Fruit fly (Drosophila melanogaster): Measurements from ENCODE around the gene Klp3A.

Klp3A gene

dm6 chrX:2589446-2590038, 14.3 kb downstream of the Klp3A start (continued):
- TF ChIP-seq CG2875 (GFP tag; optimal IDR thresholded peaks at IDR 0.05), result peak; percentile 72
- peak; percentile 87 for TF ChIP-seq CG17385 (GFP tag; optimal IDR thresholded peaks at IDR 0.05)
- TF ChIP-seq Ada2b (GFP tag; IDR thresholded peaks at IDR 0.05), result peak; percentile 94
- peak; percentile 88 for TF ChIP-seq D19B (GFP tag; optimal IDR thresholded peaks at IDR 0.05)
- peak; percentile 90 for TF ChIP-seq CG10147 (GFP tag; optimal IDR thresholded peaks at IDR 0.05)
- peak; percentile 89 for TF ChIP-seq CG13894 (tag; optimal IDR thresholded peaks at IDR 0.05)
- TF ChIP-seq stwl (tag; optimal IDR thresholded peaks at IDR 0.05), result no peak
- TF ChIP-seq CG34224 (GFP tag; IDR thresholded peaks at IDR 0.05; ENCODE audit: partially characterized antibody), result no peak
- peak; percentile 95 for TF ChIP-seq Hsf (GFP tag; optimal IDR thresholded peaks at IDR 0.05)
- TF ChIP-seq CG10366 (GFP tag; IDR thresholded peaks at IDR 0.05), result peak; percentile 94
- peak; percentile 49 for TF ChIP-seq B-H2 (GFP tag; optimal IDR thresholded peaks at IDR 0.05)
- TF ChIP-seq tio (GFP tag; optimal IDR thresholded peaks at IDR 0.05), result peak; percentile 90
- TF ChIP-seq Optix (GFP tag; IDR thresholded peaks at IDR 0.05), result peak; percentile 91
- peak; percentile 91 for TF ChIP-seq CG2678 (tag; optimal IDR thresholded peaks at IDR 0.05)
- no peak for TF ChIP-seq Doc3 (GFP tag; IDR thresholded peaks at IDR 0.05; ENCODE audit: partially characterized antibody)
- TF ChIP-seq pho (GFP tag; optimal IDR thresholded peaks at IDR 0.05), result peak; percentile 97
- peak; percentile 45 for TF ChIP-seq Spps (tag; optimal IDR thresholded peaks at IDR 0.05)
- TF ChIP-seq CG14860 (GFP tag; IDR thresholded peaks at IDR 0.05; ENCODE audit: partially characterized antibody), result no peak
- peak; percentile 82 for TF ChIP-seq CG15011 (GFP tag; optimal IDR thresholded peaks at IDR 0.05)
- TF ChIP-seq CG4854 (GFP tag; optimal IDR thresholded peaks at IDR 0.05), result peak; percentile 86
- peak; percentile 80 for TF ChIP-seq CG32767 (GFP tag; IDR thresholded peaks at IDR 0.05)
- TF ChIP-seq CG11723 (GFP tag; optimal IDR thresholded peaks at IDR 0.05), result peak; percentile 77
- TF ChIP-seq Med (GFP tag), result peak; percentile 100
- peak; percentile 94 to 95 for TF ChIP-seq dpn (GFP tag; optimal IDR thresholded peaks at IDR 0.05)
- peak; percentile 92 for TF ChIP-seq tx (GFP tag; optimal IDR thresholded peaks at IDR 0.05)
- TF ChIP-seq jing (GFP tag; optimal IDR thresholded peaks at IDR 0.05), result peak; percentile 76
- peak; percentile 89 for TF ChIP-seq CG11504 (tag; optimal IDR thresholded peaks at IDR 0.05)
- 0 out of 2 replicates have a peak, but pooled peaks have one; percentile 18 for TF ChIP-seq CG10321 (GFP tag; IDR thresholded peaks at IDR 0.05)
- TF ChIP-seq CG3847 (GFP tag; IDR thresholded peaks at IDR 0.05), result peak; percentile 94
- peak; percentile 90 for TF ChIP-seq CG6813 (GFP tag; optimal IDR thresholded peaks at IDR 0.05)
- peak; percentile 98 for TF ChIP-seq Dbx (GFP tag; IDR thresholded peaks at IDR 0.05)
- TF ChIP-seq CG32532 (GFP tag; IDR thresholded peaks at IDR 0.05), result peak; percentile 97
- TF ChIP-seq CG13123 (GFP tag; optimal IDR thresholded peaks at IDR 0.05), result peak; percentile 83
- TF ChIP-seq yki (optimal IDR thresholded peaks at IDR 0.05), result no peak
- TF ChIP-seq H2.0 (GFP tag; IDR thresholded peaks at IDR 0.05), result peak; percentile 90
- TF ChIP-seq CG3163 (GFP tag; optimal IDR thresholded peaks at IDR 0.05), result peak; percentile 79
- peak; percentile 92 for TF ChIP-seq dmrt99B (tag; optimal IDR thresholded peaks at IDR 0.05)
- peak; percentile 86 for TF ChIP-seq CrebB (tag; optimal IDR thresholded peaks at IDR 0.05)
- TF ChIP-seq psq (GFP tag; optimal IDR thresholded peaks at IDR 0.05), result peak; percentile 65
- peak; percentile 70 for TF ChIP-seq Fer2 (tag; optimal IDR thresholded peaks at IDR 0.05)
- peak; percentile 59 for TF ChIP-seq fd64A (GFP tag; optimal IDR thresholded peaks at IDR 0.05)
- TF ChIP-seq CG14667 (GFP tag; IDR thresholded peaks at IDR 0.05), result peak; percentile 90
- TF ChIP-seq CG1792 (GFP tag; optimal IDR thresholded peaks at IDR 0.05), result peak; percentile 90
- TF ChIP-seq Asciz (GFP tag; optimal IDR thresholded peaks at IDR 0.05), result peak; percentile 73
- peak; percentile 94 for TF ChIP-seq Rx (GFP tag; IDR thresholded peaks at IDR 0.05)
- peak; percentile 84 for TF ChIP-seq gcm2 (GFP tag; optimal IDR thresholded peaks at IDR 0.05)
- peak; percentile 96 for TF ChIP-seq vvl (GFP tag; IDR thresholded peaks at IDR 0.05)
- peak; percentile 75 for TF ChIP-seq CG4820 (GFP tag; optimal IDR thresholded peaks at IDR 0.05)
- peak; percentile 39 for TF ChIP-seq CG4707 (GFP tag; optimal IDR thresholded peaks at IDR 0.05)
- TF ChIP-seq Abd-B (GFP tag; optimal IDR thresholded peaks at IDR 0.05), result peak; percentile 88

All from whole organism, embryonic.